Worm (Caenorhabditis elegans) whole organism, midembryonic: ENCODE results near the gene srz-94.

Source experiments
- T22C8.4 ChIP-seq: fragments of 200-800 bp; sonication (Bioruptor generic); IDR thresholded peaks from 2 replicates; pipeline ENCODE4 v1.3.6; 2022; ENCODE audit warnings: missing genetic modification characterization, missing compliant biosample characterization
- cog-1 ChIP-seq: sonication (generic microtip); optimal IDR thresholded peaks from 2 replicates; lab custom pipeline; 2016; ENCODE audit warnings: missing genetic modification characterization, missing compliant biosample characterization
- flt-1 ChIP-seq: fragments of 200-800 bp; sonication (Bioruptor generic); IDR thresholded peaks from 2 replicates; pipeline ENCODE4 v1.3.6; 2022; ENCODE audit warnings: missing genetic modification characterization, missing compliant biosample characterization
- med-1 ChIP-seq: sonication (generic microtip); optimal IDR thresholded peaks from 2 replicates; lab custom pipeline; 2017; ENCODE audit warnings: missing genetic modification characterization, mild to moderate bottlenecking, missing compliant biosample characterization, antibody characterized with exemption, missing genetic modification reagents; ENCODE audit not compliant: insufficient read depth
- ref-1 ChIP-seq: fragments of 200-800 bp; sonication (Bioruptor generic); conservative IDR thresholded peaks from 2 replicates; pipeline ENCODE4 v1.3.6; 2022; ENCODE audit warnings: missing genetic modification reagents, missing genetic modification characterization, missing compliant biosample characterization
- tab-1 ChIP-seq: fragments of 200-800 bp; sonication (Bioruptor generic); IDR thresholded peaks from 2 replicates; pipeline ENCODE4 v1.3.6; 2022; ENCODE audit warnings: missing genetic modification characterization, missing compliant biosample characterization
- ztf-23 ChIP-seq: fragments of 200-800 bp; sonication (Bioruptor generic); IDR thresholded peaks from 2 replicates; pipeline ENCODE4 v1.3.6; 2022; ENCODE audit warnings: missing genetic modification reagents, missing genetic modification characterization, missing compliant biosample characterization
- ztf-29 ChIP-seq: fragments of 200-800 bp; sonication (Bioruptor generic); IDR thresholded peaks from 2 replicates; pipeline ENCODE4 v1.3.6; 2022; ENCODE audit warnings: missing genetic modification reagents, missing genetic modification characterization, missing compliant biosample characterization

DNA sequence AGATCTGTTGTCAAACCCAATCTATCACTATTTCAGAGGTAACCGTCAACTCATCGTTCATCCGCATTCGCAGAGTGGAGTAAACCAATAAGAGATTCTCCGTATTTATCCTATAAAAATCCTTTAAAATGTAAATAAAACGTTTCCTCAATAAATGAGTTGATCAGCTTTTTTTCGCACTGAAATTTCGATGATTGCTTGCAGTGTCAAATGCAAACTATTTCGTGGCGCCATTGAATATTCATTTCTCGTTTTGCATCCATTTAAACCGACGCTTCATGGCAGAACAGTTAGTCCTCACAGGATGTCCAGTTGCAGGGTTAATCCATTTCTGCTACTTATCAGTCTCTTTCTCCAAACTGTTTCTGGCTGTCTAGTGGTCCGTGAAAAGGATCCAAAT lies 25.8 kb upstream of the srz-94 start, which contains the start of gene F28B1.9:
- no peak for TF ChIP-seq flt-1 (GFP tag; lab: Robert Waterston, UW)
- TF ChIP-seq med-1 (GFP tag; lab: Kevin White, UChicago) = no peak
- no peak for TF ChIP-seq ref-1 (GFP tag; lab: Robert Waterston, UW)
- no peak for TF ChIP-seq ztf-29
- TF ChIP-seq tab-1 (GFP tag; lab: Robert Waterston, UW) = no peak
- no peak for TF ChIP-seq cog-1 (tag; lab: Kevin White, UChicago)
- no peak for TF ChIP-seq T22C8.4
- no peak for TF ChIP-seq ztf-23 (GFP tag; lab: Robert Waterston, UW)
